Fruit fly (Drosophila melanogaster) whole organism, prepupa: Measurements from ENCODE around the gene CG32679.

Experiments used
- CG10631 ChIP-seq: fragments of 200-800 bp; sonication (Bioruptor generic); optimal IDR thresholded peaks from 2 replicates; lab custom pipeline; 2016; ENCODE audit warnings: missing biosample characterization, missing genetic modification characterization
- CG6854 ChIP-seq: fragments of 200-800 bp; sonication (Bioruptor generic); optimal IDR thresholded peaks from 2 replicates; lab custom pipeline; 2017; ENCODE audit warnings: missing biosample characterization, mild to moderate bottlenecking, missing genetic modification characterization
- CG7368 ChIP-seq: fragments of 200-800 bp; sonication (Bioruptor generic); optimal IDR thresholded peaks from 3 replicates; lab custom pipeline; 2016; ENCODE audit warnings: missing biosample characterization, missing genetic modification characterization
- CG8632 ChIP-seq: fragments of 200-800 bp; sonication (Bioruptor generic); optimal IDR thresholded peaks from 3 replicates; lab custom pipeline; 2016; ENCODE audit warnings: missing biosample characterization, missing genetic modification characterization
- Eip75B ChIP-seq: fragments of 200-800 bp; sonication (Bioruptor generic); optimal IDR thresholded peaks from 3 replicates; lab custom pipeline; 2016; ENCODE audit warnings: missing biosample characterization, missing genetic modification characterization
- Lpt ChIP-seq: fragments of 200-800 bp; sonication (Bioruptor generic); optimal IDR thresholded peaks from 3 replicates; lab custom pipeline; 2016; ENCODE audit warnings: missing biosample characterization, missing genetic modification characterization
- Sox102F ChIP-seq: fragments of 200-800 bp; sonication (Bioruptor generic); optimal IDR thresholded peaks from 2 replicates; lab custom pipeline; 2016; ENCODE audit warnings: missing biosample characterization, mild to moderate bottlenecking, missing genetic modification characterization
- salr ChIP-seq, 2 experiments: fragments of 200-800 bp; sonication (Bioruptor generic); optimal IDR thresholded peaks; 3 replicates each; lab custom pipeline; 2016 to 2018; ENCODE audit warnings: missing biosample characterization in 2 of 2, missing genetic modification characterization in 2 of 2, mild to moderate bottlenecking in 1 of 2
- ss ChIP-seq, 2 experiments: fragments of 200-800 bp; sonication (Bioruptor generic); optimal IDR thresholded peaks; 2 replicates in 1 of 2; 3 replicates in 1 of 2; lab custom pipeline; 2017 to 2018; ENCODE audit warnings: mild to moderate bottlenecking in 2 of 2, missing biosample characterization in 2 of 2, missing genetic modification characterization in 2 of 2, moderate library complexity in 1 of 2
- svp ChIP-seq: fragments of 200-800 bp; sonication (Bioruptor generic); peaks from one replicate; lab custom pipeline; 2016; ENCODE audit warnings: missing biosample characterization, missing genetic modification characterization
- topi ChIP-seq: fragments of 200-800 bp; sonication (Bioruptor generic); optimal IDR thresholded peaks from 3 replicates; lab custom pipeline; 2016; ENCODE audit warnings: missing biosample characterization, missing genetic modification characterization

DNA sequence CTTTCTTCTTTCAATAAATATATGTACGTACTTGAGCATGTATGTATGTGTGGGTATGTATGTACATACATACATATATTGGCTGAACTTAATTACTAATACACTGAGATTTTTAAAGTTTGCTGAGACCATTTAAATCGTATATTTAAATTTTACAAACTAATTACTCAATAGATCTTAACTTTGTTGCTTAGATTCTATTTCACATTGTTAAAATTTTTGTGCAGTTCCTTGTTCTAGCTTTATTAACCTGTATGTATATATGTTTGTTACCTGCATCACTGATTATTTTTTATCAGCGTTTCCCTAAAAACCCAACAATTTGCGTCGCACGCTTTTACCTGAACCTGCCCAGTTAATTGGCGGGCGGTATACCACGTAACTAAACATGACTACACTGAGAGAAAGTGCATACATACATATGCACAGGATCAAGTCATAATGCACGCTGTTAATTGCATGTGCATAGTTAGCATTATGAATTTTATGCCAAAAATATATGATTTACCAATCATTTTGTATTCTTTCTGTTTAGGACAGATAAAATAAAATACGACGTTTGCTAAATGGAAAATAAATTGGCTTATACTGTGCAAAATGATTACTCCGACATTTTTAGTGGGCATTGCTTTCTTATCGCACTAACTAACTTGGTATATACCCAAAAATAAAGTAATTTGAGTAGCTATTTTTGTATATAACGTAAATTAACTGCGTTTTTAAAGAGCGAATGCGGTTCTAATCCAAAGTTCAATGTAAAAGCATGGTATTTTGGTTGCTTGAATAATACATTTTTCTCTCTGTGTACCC, 4.5 kb downstream of the CG32679 start:
- TF ChIP-seq salr (GFP tag; optimal IDR thresholded peaks at IDR 0.05; lab: Kevin White, UChicago) (no peak), svp (GFP tag; lab: Kevin White, UChicago) (peak; percentile 77), Eip75B (GFP tag; lab: Kevin White, UChicago) (peak; percentile 28), CG7368 (peak; percentile 1), Sox102F (GFP tag; lab: Kevin White, UChicago) (no peak), topi (GFP tag; lab: Kevin White, UChicago) (peak; percentile 31), CG10631 (peak; percentile 19), CG6854 (no peak), ss (GFP tag; optimal IDR thresholded peaks at IDR 0.05; lab: Kevin White, UChicago) (no peak), CG8632 (GFP tag; lab: Kevin White, UChicago) (peak; percentile 3), Lpt (GFP tag; lab: Kevin White, UChicago) (no peak)
